Worm (Caenorhabditis elegans): ENCODE results near the gene F59E12.15.

The F59E12.15 gene

DNA sequence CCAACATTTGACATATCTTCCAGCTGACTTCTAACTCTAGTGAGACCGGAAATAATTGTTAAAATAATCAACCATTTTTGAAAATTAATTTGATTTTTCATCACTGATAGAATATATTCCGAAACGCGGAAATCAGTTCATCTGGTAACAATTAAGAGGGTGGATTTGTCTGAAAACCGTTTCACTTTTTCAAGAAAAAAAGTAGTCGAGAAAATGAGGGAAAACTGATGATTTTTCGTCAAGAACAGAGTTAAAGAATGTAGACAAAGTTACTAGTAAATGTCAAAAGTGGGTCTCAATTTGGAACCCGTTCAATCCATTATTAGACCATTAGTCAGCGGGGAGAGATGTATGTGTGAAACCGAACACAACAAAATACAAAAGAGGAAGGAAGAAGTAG lies 25.0 kb downstream of the F59E12.15 start, which contains the start of gene C17G10.6:
C17G10.6 (minus strand) TSS at position 101 of the 400 bp plus-strand sequence.
- TF ChIP-seq mep-1 (tag; optimal IDR thresholded peaks at IDR 0.05) (no peak), pha-4 (tag; optimal IDR thresholded peaks at IDR 0.05) (no peak)

DNA sequence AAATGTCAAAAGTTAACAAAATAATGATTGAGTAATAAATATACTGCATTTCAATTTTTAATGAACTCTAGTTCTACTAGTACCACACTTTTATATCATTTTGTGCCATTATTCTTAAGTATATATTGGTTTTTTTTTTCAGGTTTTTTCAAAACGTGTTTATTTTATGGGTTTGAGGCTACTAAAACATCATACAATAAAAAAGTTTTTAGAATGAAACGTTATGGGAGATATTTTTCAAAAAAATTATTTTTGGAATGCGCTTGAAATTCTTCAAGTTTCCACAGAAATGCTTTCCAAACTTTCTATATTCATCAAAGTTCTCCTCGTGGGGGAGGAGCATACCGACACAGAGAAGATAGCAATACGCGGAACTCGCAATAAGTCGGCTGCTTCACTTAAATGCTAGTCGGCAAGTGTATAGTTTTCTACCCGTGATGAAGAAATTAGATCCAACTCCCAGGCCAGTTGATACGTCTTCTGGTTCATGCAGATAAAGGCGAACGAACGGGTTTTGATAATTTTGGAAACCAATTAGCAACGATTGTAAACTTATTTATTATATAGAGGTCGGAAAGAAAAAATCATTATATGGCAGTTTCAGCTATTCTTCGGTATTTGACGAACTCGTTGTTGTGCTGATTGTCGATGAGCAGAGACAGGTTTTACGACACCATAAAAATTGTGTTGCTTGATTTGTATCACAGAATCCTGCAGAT lies 28.7 kb downstream of the F59E12.15 start, which contains the start of gene C17G10.10:
C17G10.10 (minus strand) TSS at position 51 of the 719 bp plus-strand sequence.
- TF ChIP-seq blmp-1 (tag; optimal IDR thresholded peaks at IDR 0.05) (no peak), pha-4 (tag; optimal IDR thresholded peaks at IDR 0.05) (peak; percentile 12)

DNA sequence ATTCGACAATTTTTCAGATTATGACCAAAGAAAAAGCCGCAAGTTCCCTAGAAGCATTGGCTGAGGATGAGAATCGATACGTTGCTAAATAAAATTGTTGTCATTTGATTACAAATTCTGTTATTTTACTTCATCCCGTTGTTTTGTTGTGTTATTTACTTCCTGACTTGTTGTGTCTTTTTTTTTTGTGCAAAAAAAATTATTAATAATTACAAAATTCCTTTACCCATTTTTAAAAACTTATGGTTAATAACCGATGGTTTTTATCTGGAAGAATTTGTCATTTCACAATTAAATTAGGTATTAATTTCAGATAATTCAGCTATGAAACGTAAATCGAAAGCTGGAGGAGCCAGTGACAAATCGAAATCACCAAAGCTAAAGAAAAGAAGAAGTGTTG lies 31.9 kb downstream of the F59E12.15 start, which contains the start of gene C17G10.1:
C17G10.1 (plus strand) TSS at position 301 of the 400 bp plus-strand sequence.
- TF ChIP-seq lsy-2 (tag; optimal IDR thresholded peaks at IDR 0.05): no peak
- TF ChIP-seq ceh-83 (GFP tag; optimal IDR thresholded peaks at IDR 0.05): no peak
- TF ChIP-seq nhr-76 (tag; optimal IDR thresholded peaks at IDR 0.05): no peak
- no peak for TF ChIP-seq nhr-2 (tag; optimal IDR thresholded peaks at IDR 0.05)
- no peak for TF ChIP-seq ceh-39 (tag; optimal IDR thresholded peaks at IDR 0.05)
- TF ChIP-seq unc-120 (tag; optimal IDR thresholded peaks at IDR 0.05; ENCODE audit: poor library complexity, severe bottlenecking): no peak
- no peak for TF ChIP-seq hlh-1 (tag; optimal IDR thresholded peaks at IDR 0.05)
- TF ChIP-seq lin-32 (GFP tag; optimal IDR thresholded peaks at IDR 0.05): no peak
- no peak for TF ChIP-seq zip-8 (tag; optimal IDR thresholded peaks at IDR 0.05)

DNA sequence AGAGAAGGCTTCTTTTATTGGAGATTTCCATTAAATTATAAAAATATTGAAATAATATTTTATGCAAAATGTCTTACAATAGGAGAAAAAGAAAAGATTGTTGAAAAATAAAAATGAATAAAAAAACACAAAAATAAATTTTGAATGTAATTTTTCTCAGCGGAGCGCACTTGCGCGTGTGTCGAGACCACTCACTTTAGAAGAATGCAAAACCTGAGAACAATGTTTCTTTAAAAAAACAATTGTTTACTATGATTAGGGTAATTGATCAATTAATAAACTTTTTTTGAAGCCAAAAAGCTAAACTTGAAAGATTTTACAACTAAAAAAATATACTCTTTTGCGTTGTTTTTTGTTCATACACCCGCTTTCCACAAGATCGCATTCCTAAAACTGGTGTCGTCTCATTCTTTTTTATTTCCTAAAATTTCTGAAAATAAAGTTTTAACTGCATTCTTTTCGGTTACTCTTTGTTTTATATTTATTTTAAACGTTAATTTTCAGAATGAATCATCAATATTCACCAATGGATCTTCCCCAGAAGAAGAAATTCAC lies 33.9 kb downstream of the F59E12.15 start, which contains the start of gene ttc-4:
ttc-4 (plus strand) TSS at position 505 of the 555 bp plus-strand sequence.
- no peak for TF ChIP-seq drap-1 (GFP tag; optimal IDR thresholded peaks at IDR 0.05)
- TF ChIP-seq nhr-237 (tag; optimal IDR thresholded peaks at IDR 0.05): peak; percentile 68
- peak; percentile 45 for TF ChIP-seq sptf-1 (tag; optimal IDR thresholded peaks at IDR 0.05)
- TF ChIP-seq ces-1 (GFP tag; optimal IDR thresholded peaks at IDR 0.05): peak; percentile 39
- TF ChIP-seq mep-1 (tag; optimal IDR thresholded peaks at IDR 0.05): peak; percentile 68
- TF ChIP-seq nhr-76 (tag; optimal IDR thresholded peaks at IDR 0.05): no peak

DNA sequence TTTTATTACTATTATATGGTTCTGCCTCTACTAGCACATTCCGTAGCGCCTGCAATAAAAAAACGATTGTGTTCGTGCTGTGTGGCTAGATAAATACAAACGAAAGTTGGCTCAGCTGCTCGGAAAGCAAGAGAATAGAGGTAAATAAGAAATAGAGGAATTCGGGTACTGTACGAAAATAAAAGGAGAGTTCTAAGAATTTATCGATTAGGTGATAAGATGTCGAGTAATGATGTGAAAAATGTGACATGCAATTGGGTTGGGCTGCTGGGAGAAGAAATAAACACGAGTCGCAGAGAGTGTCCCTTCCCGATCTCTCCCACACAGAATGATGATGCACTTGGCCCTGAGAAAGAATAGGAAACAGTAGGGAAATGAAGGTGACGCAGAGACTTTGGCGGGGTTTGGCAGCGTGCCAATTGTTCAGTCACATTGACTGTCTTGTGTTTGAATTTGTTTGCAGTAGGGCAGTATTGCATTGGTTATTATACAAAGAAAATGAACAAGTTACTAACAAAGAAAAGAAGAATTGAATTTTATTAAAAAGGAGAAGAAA lies 34.7 kb downstream of the F59E12.15 start, which contains the start of gene cdc-14:
cdc-14 (minus strand) TSS at position 51 of the 556 bp plus-strand sequence.
- TF ChIP-seq nhr-12 (tag; optimal IDR thresholded peaks at IDR 0.05) (no peak), lin-13 (tag; optimal IDR thresholded peaks at IDR 0.05) (peak; percentile 81), mep-1 (tag; optimal IDR thresholded peaks at IDR 0.05) (peak; percentile 87), ceh-39 (tag; optimal IDR thresholded peaks at IDR 0.05) (peak; percentile 75), ces-1 (GFP tag; optimal IDR thresholded peaks at IDR 0.05) (peak; percentile 45), snpc-4 (tag; optimal IDR thresholded peaks at IDR 0.05) (no peak), lsy-2 (tag; optimal IDR thresholded peaks at IDR 0.05) (peak; percentile 44), unc-120 (tag; optimal IDR thresholded peaks at IDR 0.05; ENCODE audit: poor library complexity, severe bottlenecking) (peak; percentile 74), cnd-1 (tag; optimal IDR thresholded peaks at IDR 0.05) (peak; percentile 47), elt-1 (tag; optimal IDR thresholded peaks at IDR 0.05; ENCODE audit: borderline replicate concordance, insufficient read depth) (no peak), nhr-237 (tag; optimal IDR thresholded peaks at IDR 0.05) (peak; percentile 39), nhr-2 (tag; optimal IDR thresholded peaks at IDR 0.05) (peak; percentile 2), M03D4.4 (tag; optimal IDR thresholded peaks at IDR 0.05) (no peak), unc-62 (GFP tag; optimal IDR thresholded peaks at IDR 0.05) (peak; percentile 80), hlh-1 (tag; optimal IDR thresholded peaks at IDR 0.05) (peak; percentile 86)

DNA sequence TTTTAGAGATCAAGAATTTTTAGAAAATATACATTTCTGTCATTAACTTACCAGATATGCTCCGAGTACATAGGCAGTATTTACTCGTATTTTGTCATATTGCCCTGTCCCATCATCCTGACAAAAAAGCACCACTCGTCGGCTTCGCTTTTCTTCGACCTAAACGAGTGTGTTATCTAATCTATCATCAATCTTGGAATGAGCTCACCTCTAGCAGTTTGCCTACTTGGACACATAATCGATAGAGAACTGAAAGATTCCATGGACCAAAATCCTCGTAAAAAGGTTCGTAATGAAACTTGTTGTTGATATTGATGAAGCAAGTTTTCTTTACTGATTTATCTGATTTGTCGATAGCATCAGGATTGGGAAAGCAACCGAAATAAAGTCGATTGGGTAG lies 35.3 kb downstream of the F59E12.15 start:
- no peak for TF ChIP-seq unc-120 (tag; optimal IDR thresholded peaks at IDR 0.05; ENCODE audit: poor library complexity, severe bottlenecking)
- no peak for TF ChIP-seq lsy-2 (tag; optimal IDR thresholded peaks at IDR 0.05)
- no peak for TF ChIP-seq lin-32 (GFP tag; optimal IDR thresholded peaks at IDR 0.05)

DNA sequence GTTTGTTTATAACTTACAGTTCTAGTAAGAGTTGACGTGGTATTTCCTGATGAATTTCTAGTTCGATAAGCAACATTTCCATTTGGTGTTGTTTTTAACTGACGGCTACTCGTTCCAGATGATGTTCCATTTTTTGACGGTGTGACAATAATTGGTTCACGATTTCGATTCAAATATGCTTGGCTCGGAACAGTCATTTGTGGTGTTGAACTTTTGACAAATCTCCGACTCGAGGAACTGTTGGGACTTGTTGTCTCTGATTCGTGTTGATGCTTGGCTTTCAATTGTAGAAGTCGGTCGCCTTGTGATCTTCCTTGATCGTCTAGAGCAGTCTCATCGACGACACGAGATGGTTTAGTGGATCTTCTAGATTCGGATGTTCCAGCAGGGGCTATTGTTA lies 36.6 kb downstream of the F59E12.15 start:
- no peak for TF ChIP-seq sem-2 (GFP tag; optimal IDR thresholded peaks at IDR 0.05)
- TF ChIP-seq nhr-237 (tag; optimal IDR thresholded peaks at IDR 0.05): no peak
- no peak for TF ChIP-seq ztf-11 (tag; optimal IDR thresholded peaks at IDR 0.05)
- TF ChIP-seq ces-1 (GFP tag; optimal IDR thresholded peaks at IDR 0.05): no peak
- TF ChIP-seq blmp-1 (tag; optimal IDR thresholded peaks at IDR 0.05): no peak
- TF ChIP-seq nhr-76 (tag; optimal IDR thresholded peaks at IDR 0.05): no peak
- TF ChIP-seq nhr-28 (tag; optimal IDR thresholded peaks at IDR 0.05): no peak
- no peak for TF ChIP-seq flh-1 (GFP tag; optimal IDR thresholded peaks at IDR 0.05)
- TF ChIP-seq elt-1 (tag; optimal IDR thresholded peaks at IDR 0.05; ENCODE audit: borderline replicate concordance, insufficient read depth): no peak
